Worm (Caenorhabditis elegans) whole organism, L1 larva: Measurements from ENCODE around the gene F17E9.4.

ENCODE experiments used
- alr-1 ChIP-seq: fragments of 200-800 bp; sonication (Bioruptor generic); optimal IDR thresholded peaks from 2 replicates; lab custom pipeline; 2018; ENCODE audit warnings: borderline replicate concordance, mild to moderate bottlenecking, missing genetic modification characterization, missing compliant biosample characterization
- ceh-63 ChIP-seq: fragments of 200-800 bp; sonication (Bioruptor generic); optimal IDR thresholded peaks from 2 replicates; lab custom pipeline; 2018; ENCODE audit warnings: mild to moderate bottlenecking, missing genetic modification characterization, missing compliant biosample characterization
- ceh-82 ChIP-seq, 3 experiments: fragments of 150-350 bp in 1 of 3; sonication (generic microtip) in 2 of 3; optimal IDR thresholded peaks; 2 replicates each; lab custom pipeline; 2014 to 2017; ENCODE audit warnings: missing biosample characterization in 3 of 3, missing genetic modification characterization in 3 of 3
- efl-3 ChIP-seq: fragments of 200-800 bp; sonication (Bioruptor generic); optimal IDR thresholded peaks from 2 replicates; lab custom pipeline; 2018; ENCODE audit warnings: mild to moderate bottlenecking, missing genetic modification characterization, missing compliant biosample characterization
- egl-27 ChIP-seq, 2 experiments: fragments of 150-350 bp in 1 of 2; sonication (generic microtip); optimal IDR thresholded peaks; 3 replicates each; lab custom pipeline; 2017 to 2018; ENCODE audit warnings: missing biosample characterization in 2 of 2, missing genetic modification characterization in 2 of 2, missing genetic modification reagents in 2 of 2
- elt-2 ChIP-seq: sonication (generic microtip); optimal IDR thresholded peaks from 2 replicates; lab custom pipeline; 2016; ENCODE audit warnings: missing genetic modification characterization, mild to moderate bottlenecking, inconsistent platforms, missing compliant biosample characterization, missing genetic modification reagents
- fkh-10 ChIP-seq: sonication (generic microtip); optimal IDR thresholded peaks from 2 replicates; lab custom pipeline; 2017; ENCODE audit warnings: missing biosample characterization, missing genetic modification reagents, missing genetic modification characterization
- fos-1 ChIP-seq: fragments of 150-350 bp; optimal IDR thresholded peaks from 2 replicates; lab custom pipeline; 2014; ENCODE audit warnings: missing biosample characterization, missing genetic modification characterization
- lin-13 ChIP-seq: fragments of 150-350 bp; optimal IDR thresholded peaks from 2 replicates; lab custom pipeline; 2014; ENCODE audit warnings: missing biosample characterization, missing genetic modification reagents, missing genetic modification characterization
- nhr-11 ChIP-seq: fragments of 150-350 bp; optimal IDR thresholded peaks from 2 replicates; lab custom pipeline; 2014; ENCODE audit warnings: missing biosample characterization, missing genetic modification characterization
- nhr-237 ChIP-seq: fragments of 150-350 bp; optimal IDR thresholded peaks from 2 replicates; lab custom pipeline; 2014; ENCODE audit warnings: missing biosample characterization, missing genetic modification characterization
- pqm-1 ChIP-seq: sonication (generic microtip); optimal IDR thresholded peaks from 3 replicates; lab custom pipeline; 2017; ENCODE audit warnings: missing biosample characterization, missing genetic modification characterization
- snpc-4 ChIP-seq: fragments of 150-350 bp; optimal IDR thresholded peaks from 2 replicates; lab custom pipeline; 2014; ENCODE audit warnings: missing biosample characterization, missing genetic modification characterization
- unc-130 ChIP-seq: fragments of 150-350 bp; optimal IDR thresholded peaks from 2 replicates; lab custom pipeline; 2017; ENCODE audit warnings: missing biosample characterization, missing genetic modification characterization, inconsistent platforms

DNA sequence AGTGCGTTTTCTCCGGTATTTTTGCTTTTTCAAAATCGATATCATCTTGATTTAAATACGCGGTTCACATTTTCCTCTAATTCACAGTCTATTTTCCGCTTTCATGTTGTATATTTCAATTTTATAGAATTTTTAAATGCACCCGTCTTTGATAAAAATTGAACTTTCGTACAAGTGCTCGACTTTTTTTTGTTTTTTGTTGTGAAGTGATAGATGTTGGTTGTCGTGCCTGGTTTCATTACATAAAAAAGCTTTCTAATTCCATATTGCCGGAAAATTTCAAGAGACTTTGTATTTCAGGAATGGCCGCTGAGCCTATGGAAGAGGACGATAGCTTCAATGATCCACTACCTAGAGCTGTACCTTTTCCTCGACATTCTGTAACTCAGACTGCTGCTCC is 15.0 kb downstream of the F17E9.4 start, which contains the start of gene D2096.12:
- TF ChIP-seq egl-27 (tag; optimal IDR thresholded peaks at IDR 0.05; lab: Kevin White, UChicago) (no peak), ceh-82 (tag; optimal IDR thresholded peaks at IDR 0.05; lab: Kevin White, UChicago) (no peak), alr-1 (tag; lab: Kevin White, UChicago) (no peak), elt-2 (tag; lab: Kevin White, UChicago) (no peak), pqm-1 (tag; lab: Kevin White, UChicago) (no peak), nhr-11 (tag; lab: Kevin White, UChicago) (no peak), fkh-10 (GFP tag; lab: Kevin White, UChicago) (no peak), nhr-237 (tag; lab: Kevin White, UChicago) (no peak), efl-3 (GFP tag; lab: Kevin White, UChicago) (no peak), lin-13 (GFP tag; lab: Kevin White, UChicago) (no peak), ceh-63 (GFP tag; lab: Kevin White, UChicago) (no peak), snpc-4 (tag; lab: Kevin White, UChicago) (no peak), fos-1 (no peak), unc-130 (tag; lab: Kevin White, UChicago) (no peak)
